Fruit fly (Drosophila melanogaster): ENCODE results near the gene salt.

The salt gene

dm6 chr3R:31745629-31746081, 8.8 kb downstream of the salt start, which contains the start of gene awd (continued):
- peak; percentile 51; the same call in 1 of the 2 replicates for TF ChIP-seq CG42726 (GFP tag; IDR thresholded peaks at IDR 0.05; ENCODE audit: partially characterized antibody)

DNA sequence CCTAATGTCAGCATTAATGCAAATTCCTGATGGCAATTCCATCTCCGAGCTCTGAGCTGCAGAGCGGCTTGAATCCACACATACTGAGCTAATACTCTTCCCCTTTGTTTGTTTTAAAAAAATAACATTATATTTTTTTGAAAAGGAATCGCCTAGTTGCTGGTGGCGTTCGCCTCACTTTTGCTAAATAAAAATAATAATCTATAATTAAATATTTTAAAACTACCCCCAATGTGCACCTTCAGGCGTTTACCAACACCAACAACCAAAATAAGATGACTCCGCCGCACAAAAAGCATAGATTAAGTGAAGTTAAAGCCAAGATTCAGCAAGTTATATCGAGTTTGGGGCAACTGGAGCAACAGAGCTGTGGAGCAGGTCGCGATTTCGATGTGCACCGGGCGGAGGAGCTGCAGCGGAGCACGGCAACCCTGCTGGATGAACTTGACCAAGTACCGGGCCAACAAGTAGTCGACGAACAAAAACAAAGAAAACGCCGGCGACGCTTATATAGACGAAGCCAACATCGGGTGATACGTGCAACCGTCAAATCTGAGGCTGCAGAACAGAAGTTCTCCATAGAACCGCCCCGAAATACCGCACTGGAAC, 10.4 kb downstream of the salt start, which contains the start of gene CG1896:
CG1896 (plus strand) TSS at position 239 of the 609 bp plus-strand sequence.
- peak; percentile 20 for TF ChIP-seq sug (tag; optimal IDR thresholded peaks at IDR 0.05)
- no peak for TF ChIP-seq dimm (GFP tag; IDR thresholded peaks at IDR 0.05)
- peak; percentile 5 for TF ChIP-seq MTF-1 (GFP tag; optimal IDR thresholded peaks at IDR 0.05; ENCODE audit: borderline replicate concordance)
- no peak for TF ChIP-seq CG11560 (tag; IDR thresholded peaks at IDR 0.05)
- TF ChIP-seq CG2875 (GFP tag; optimal IDR thresholded peaks at IDR 0.05) = peak; percentile 0
- TF ChIP-seq tap (tag; optimal IDR thresholded peaks at IDR 0.05) = no peak
- peak; percentile 59; the same call in 1 of the 2 replicates for TF ChIP-seq CG6689 (GFP tag; IDR thresholded peaks at IDR 0.05)
- TF ChIP-seq NC2β (GFP tag; optimal IDR thresholded peaks at IDR 0.05) = no peak
- peak; percentile 46; the same call in 1 of the 2 replicates for TF ChIP-seq CG14441 (GFP tag; IDR thresholded peaks at IDR 0.05)
- TF ChIP-seq CG18476 (GFP tag; optimal IDR thresholded peaks at IDR 0.05) = peak; percentile 46
- no peak for TF ChIP-seq knrl (GFP tag; IDR thresholded peaks at IDR 0.05; ENCODE audit: partially characterized antibody)
- peak; percentile 30; the same call in 1 of the 2 replicates for TF ChIP-seq Nf-YA (GFP tag; IDR thresholded peaks at IDR 0.05)
- TF ChIP-seq CG10431 (GFP tag; optimal IDR thresholded peaks at IDR 0.05) = no peak
- 0 out of 2 replicates have a peak, but pooled peaks have one; percentile 14 for TF ChIP-seq bbx (GFP tag; IDR thresholded peaks at IDR 0.05; ENCODE audit: partially characterized antibody)
- peak; percentile 50 for TF ChIP-seq Fer1 (GFP tag; optimal IDR thresholded peaks at IDR 0.05)
- peak; percentile 40; the same call in 1 of the 3 replicates for TF ChIP-seq CG17361 (GFP tag; IDR thresholded peaks at IDR 0.05)
- TF ChIP-seq CG16863 (GFP tag; optimal IDR thresholded peaks at IDR 0.05) = no peak
- TF ChIP-seq inv (GFP tag; IDR thresholded peaks at IDR 0.05; ENCODE audit: partially characterized antibody) = no peak
- peak; percentile 13 for TF ChIP-seq Hmr (GFP tag; optimal IDR thresholded peaks at IDR 0.05)
- TF ChIP-seq cad (GFP tag; optimal IDR thresholded peaks at IDR 0.05) = no peak
- TF ChIP-seq CG2116 (GFP tag; optimal IDR thresholded peaks at IDR 0.05) = peak; percentile 12
- TF ChIP-seq Chrac-16 (GFP tag; optimal IDR thresholded peaks at IDR 0.05) = peak; percentile 31
- no peak for TF ChIP-seq CG30431 (GFP tag; optimal IDR thresholded peaks at IDR 0.05)
- TF ChIP-seq trem (tag; optimal IDR thresholded peaks at IDR 0.05) = peak; percentile 34
- TF ChIP-seq CG13424 (tag; optimal IDR thresholded peaks at IDR 0.05) = peak; percentile 24
- peak; percentile 26 for TF ChIP-seq ewg (GFP tag; optimal IDR thresholded peaks at IDR 0.05)
- peak; percentile 1 for TF ChIP-seq CG6654 (GFP tag; optimal IDR thresholded peaks at IDR 0.05)
- TF ChIP-seq esg (GFP tag; conservative IDR thresholded peaks at IDR 0.05) = 0 out of 2 replicates have a peak, but pooled peaks have one; percentile 15
- TF ChIP-seq bigmax (GFP tag; optimal IDR thresholded peaks at IDR 0.05) = no peak
- no peak for TF ChIP-seq CG8944 (GFP tag; optimal IDR thresholded peaks at IDR 0.05)
- TF ChIP-seq ERR (GFP tag; optimal IDR thresholded peaks at IDR 0.05) = no peak
- no peak for TF ChIP-seq zf30C (GFP tag; optimal IDR thresholded peaks at IDR 0.05)
- TF ChIP-seq stwl (tag; optimal IDR thresholded peaks at IDR 0.05) = peak; percentile 59
- TF ChIP-seq eve (GFP tag; optimal IDR thresholded peaks at IDR 0.05) = no peak
- peak; percentile 21 for TF ChIP-seq nerfin-1 (tag; optimal IDR thresholded peaks at IDR 0.05)
- TF ChIP-seq CG18764 (GFP tag; optimal IDR thresholded peaks at IDR 0.05) = peak; percentile 23
- TF ChIP-seq NfI (GFP tag; optimal IDR thresholded peaks at IDR 0.05) = peak; percentile 52
- TF ChIP-seq slbo (GFP tag; IDR thresholded peaks at IDR 0.05) = peak; percentile 57; the same call in 1 of the 2 replicates
- TF ChIP-seq lilli (GFP tag; optimal IDR thresholded peaks at IDR 0.05) = peak; percentile 40
- TF ChIP-seq Hr51 (GFP tag; optimal IDR thresholded peaks at IDR 0.05) = peak in 1 of 2 experiments; percentile 30
- no peak for TF ChIP-seq CG18619 (GFP tag; optimal IDR thresholded peaks at IDR 0.05)
- TF ChIP-seq CG34422 (GFP tag; IDR thresholded peaks at IDR 0.05) = peak; percentile 42; the same call in 1 of the 3 replicates
- peak; percentile 45 for TF ChIP-seq CG10654 (GFP tag; optimal IDR thresholded peaks at IDR 0.05)
- no peak for TF ChIP-seq zen2 (GFP tag; IDR thresholded peaks at IDR 0.05; ENCODE audit: partially characterized antibody)
- peak; percentile 45 for TF ChIP-seq az2 (GFP tag; optimal IDR thresholded peaks at IDR 0.05)

All from whole organism, embryonic.